Worm (Caenorhabditis elegans) whole organism, L1 larva: Measurements from ENCODE around the gene luc-7L3.

Experiments used
- aly-2 ChIP-seq: fragments of 150-350 bp; optimal IDR thresholded peaks from 2 replicates; lab custom pipeline; 2014; ENCODE audit warnings: missing biosample characterization, missing genetic modification characterization
- ama-1 ChIP-seq: fragments of 150-350 bp; optimal IDR thresholded peaks from 2 replicates; lab custom pipeline; 2014
- ceh-82 ChIP-seq, 3 experiments: fragments of 150-350 bp in 1 of 3; sonication (generic microtip) in 2 of 3; optimal IDR thresholded peaks; 2 replicates each; lab custom pipeline; 2014 to 2017; ENCODE audit warnings: missing biosample characterization in 3 of 3, missing genetic modification characterization in 3 of 3
- ceh-88 ChIP-seq: fragments of 200-800 bp; sonication (Bioruptor generic); IDR thresholded peaks from 2 replicates; pipeline ENCODE4 v1.3.6; 2022; ENCODE audit warnings: missing genetic modification characterization, missing compliant biosample characterization
- ces-1 ChIP-seq: fragments of 150-350 bp; optimal IDR thresholded peaks from 2 replicates; lab custom pipeline; 2014; ENCODE audit warnings: missing biosample characterization, missing genetic modification reagents, missing genetic modification characterization
- efl-3 ChIP-seq: fragments of 200-800 bp; sonication (Bioruptor generic); optimal IDR thresholded peaks from 2 replicates; lab custom pipeline; 2018; ENCODE audit warnings: mild to moderate bottlenecking, missing genetic modification characterization, missing compliant biosample characterization
- fkh-10 ChIP-seq: sonication (generic microtip); optimal IDR thresholded peaks from 2 replicates; lab custom pipeline; 2017; ENCODE audit warnings: missing biosample characterization, missing genetic modification reagents, missing genetic modification characterization
- fkh-8 ChIP-seq: sonication (generic microtip); optimal IDR thresholded peaks from 2 replicates; lab custom pipeline; 2016; ENCODE audit warnings: mild to moderate bottlenecking, missing genetic modification characterization, missing compliant biosample characterization
- hlh-17 ChIP-seq: fragments of 200-800 bp; sonication (Bioruptor generic); optimal IDR thresholded peaks from 2 replicates; lab custom pipeline; 2018; ENCODE audit warnings: missing genetic modification characterization, mild to moderate bottlenecking, missing compliant biosample characterization, moderate library complexity, borderline replicate concordance
- hlh-4 ChIP-seq: sonication (generic microtip); optimal IDR thresholded peaks from 2 replicates; lab custom pipeline; 2016; ENCODE audit warnings: mild to moderate bottlenecking, missing genetic modification characterization, missing compliant biosample characterization
- irx-1 ChIP-seq: sonication (generic microtip); optimal IDR thresholded peaks from 2 replicates; lab custom pipeline; 2016; ENCODE audit warnings: missing genetic modification characterization, missing compliant biosample characterization
- isw-1 ChIP-seq: fragments of 200-800 bp; sonication (Bioruptor generic); IDR thresholded peaks from 2 replicates; pipeline ENCODE4 v1.3.6; 2022; ENCODE audit warnings: missing genetic modification characterization, missing compliant biosample characterization
- lin-14 ChIP-seq: fragments of 200-800 bp; sonication (Bioruptor generic); optimal IDR thresholded peaks from 2 replicates; lab custom pipeline; 2018; ENCODE audit warnings: mild to moderate bottlenecking, missing genetic modification characterization, moderate library complexity, missing compliant biosample characterization
- lin-35 ChIP-seq, 2 experiments: fragments of 150-350 bp; optimal IDR thresholded peaks; 2 replicates each; lab custom pipeline; 2014; ENCODE audit warnings: missing biosample characterization in 2 of 2, missing genetic modification characterization in 2 of 2, missing genetic modification reagents in 2 of 2
- lin-39 ChIP-seq: fragments of 150-350 bp; optimal IDR thresholded peaks from 2 replicates; lab custom pipeline; 2014; ENCODE audit warnings: missing biosample characterization, missing genetic modification reagents, missing genetic modification characterization
- lir-3 ChIP-seq: sonication (generic microtip); optimal IDR thresholded peaks from 2 replicates; lab custom pipeline; 2016; ENCODE audit warnings: mild to moderate bottlenecking, missing genetic modification characterization, moderate library complexity, missing compliant biosample characterization; ENCODE audit not compliant: poor library complexity
- mef-2 ChIP-seq: fragments of 150-350 bp; optimal IDR thresholded peaks from 2 replicates; lab custom pipeline; 2014; ENCODE audit warnings: missing biosample characterization, missing genetic modification characterization
- nhr-20 ChIP-seq: sonication (generic microtip); optimal IDR thresholded peaks from 2 replicates; lab custom pipeline; 2016; ENCODE audit warnings: mild to moderate bottlenecking, missing genetic modification characterization, missing compliant biosample characterization
- nhr-90 ChIP-seq: sonication (generic microtip); optimal IDR thresholded peaks from 2 replicates; lab custom pipeline; 2016; ENCODE audit warnings: mild to moderate bottlenecking, missing genetic modification characterization, missing compliant biosample characterization; ENCODE audit not compliant: poor library complexity
- pax-3 ChIP-seq: fragments of 200-800 bp; sonication (Bioruptor generic); optimal IDR thresholded peaks from 2 replicates; lab custom pipeline; 2018; ENCODE audit warnings: mild to moderate bottlenecking, missing genetic modification characterization, moderate library complexity, missing compliant biosample characterization
- rnt-1 ChIP-seq: sonication (generic microtip); optimal IDR thresholded peaks from 2 replicates; lab custom pipeline; 2016; ENCODE audit warnings: mild to moderate bottlenecking, missing genetic modification characterization, moderate library complexity, missing compliant biosample characterization
- skn-1 ChIP-seq: fragments of 150-350 bp; optimal IDR thresholded peaks from 2 replicates; lab custom pipeline; 2014; ENCODE audit warnings: missing biosample characterization, missing genetic modification characterization
- snu-23 ChIP-seq: sonication (generic microtip); optimal IDR thresholded peaks from 2 replicates; lab custom pipeline; 2016; ENCODE audit warnings: missing genetic modification characterization, missing compliant biosample characterization
- sptf-1 ChIP-seq: fragments of 150-350 bp; optimal IDR thresholded peaks from 2 replicates; lab custom pipeline; 2014; ENCODE audit warnings: missing biosample characterization, missing genetic modification characterization
- sup-37 ChIP-seq: fragments of 200-800 bp; sonication (Bioruptor generic); optimal IDR thresholded peaks from 2 replicates; lab custom pipeline; 2018; ENCODE audit warnings: mild to moderate bottlenecking, missing genetic modification characterization, missing compliant biosample characterization
- swsn-7 ChIP-seq: sonication (generic microtip); optimal IDR thresholded peaks from 2 replicates; lab custom pipeline; 2016; ENCODE audit warnings: missing genetic modification characterization, missing compliant biosample characterization
- tbx-2 ChIP-seq: sonication (generic microtip); optimal IDR thresholded peaks from 2 replicates; lab custom pipeline; 2016; ENCODE audit warnings: missing genetic modification characterization, missing compliant biosample characterization
- unc-30 ChIP-seq: sonication (generic microtip); optimal IDR thresholded peaks from 2 replicates; lab custom pipeline; 2017; ENCODE audit warnings: missing biosample characterization, missing genetic modification characterization
- unc-62 ChIP-seq: fragments of 150-350 bp; optimal IDR thresholded peaks from 2 replicates; lab custom pipeline; 2014; ENCODE audit warnings: missing biosample characterization, missing genetic modification reagents, missing genetic modification characterization
- unc-98 ChIP-seq: fragments of 200-800 bp; sonication (Bioruptor generic); IDR thresholded peaks from 2 replicates; pipeline ENCODE4 v1.3.6; 2022; ENCODE audit warnings: missing genetic modification characterization, missing compliant biosample characterization
- vab-15 ChIP-seq: sonication (generic microtip); optimal IDR thresholded peaks from 2 replicates; lab custom pipeline; 2017; ENCODE audit warnings: missing genotype, mild to moderate bottlenecking, missing genetic modification characterization, missing compliant biosample characterization
- zag-1 ChIP-seq: fragments of 150-350 bp; optimal IDR thresholded peaks from 2 replicates; lab custom pipeline; 2014; ENCODE audit warnings: missing biosample characterization, missing genetic modification characterization
- zip-4 ChIP-seq: fragments of 200-800 bp; sonication (Bioruptor generic); optimal IDR thresholded peaks from 2 replicates; lab custom pipeline; 2018; ENCODE audit warnings: mild to moderate bottlenecking, missing genetic modification characterization, moderate library complexity, missing compliant biosample characterization
- ztf-4 ChIP-seq: fragments of 150-350 bp; optimal IDR thresholded peaks from 2 replicates; lab custom pipeline; 2014; ENCODE audit warnings: missing biosample characterization, missing genetic modification characterization

Gene luc-7L3

DNA sequence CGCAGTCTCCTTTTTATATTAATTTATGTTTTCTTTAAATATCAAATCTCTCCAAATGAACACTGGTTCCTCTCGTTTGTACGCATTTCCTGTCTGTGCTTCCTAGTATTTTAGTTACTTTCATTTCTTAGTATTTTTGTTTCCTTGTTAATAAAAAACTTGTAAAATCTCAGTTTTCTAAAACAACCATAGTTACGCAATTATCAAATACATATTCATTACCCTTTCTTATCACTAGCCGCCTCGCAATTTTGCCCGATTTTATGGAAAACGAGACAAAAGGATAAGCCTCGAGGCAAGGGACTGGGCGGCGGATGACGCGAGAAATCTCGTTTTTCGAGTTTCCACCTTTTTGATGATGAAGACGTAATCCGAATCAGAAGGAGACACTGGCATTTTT lies 13.4 kb upstream of the luc-7L3 start, which contains the start of gene C50D2.1:
Gene C50D2.1 (plus strand): TSS at position 301 of the 400 bp plus-strand sequence.
- no peak for TF ChIP-seq aly-2 (tag; lab: Kevin White, UChicago)
- no peak for TF ChIP-seq fkh-8 (tag; lab: Kevin White, UChicago)
- TF ChIP-seq nhr-90 (tag; lab: Kevin White, UChicago) = no peak
- no peak for TF ChIP-seq hlh-17 (GFP tag; lab: Kevin White, UChicago)
- no peak for TF ChIP-seq unc-30 (tag; lab: Kevin White, UChicago)
- no peak for TF ChIP-seq sup-37 (GFP tag; lab: Kevin White, UChicago)
- no peak for TF ChIP-seq nhr-20
- TF ChIP-seq lin-39 (tag; lab: Kevin White, UChicago) = no peak
- no peak for TF ChIP-seq ama-1 (lab: Kevin White, UChicago)
- TF ChIP-seq ceh-88 (GFP tag; lab: Robert Waterston, UW) = no peak
- TF ChIP-seq isw-1 (GFP tag; lab: Robert Waterston, UW) = no peak
- TF ChIP-seq sptf-1 (tag; lab: Kevin White, UChicago) = no peak
- no peak for TF ChIP-seq skn-1 (tag; lab: Kevin White, UChicago)
- TF ChIP-seq vab-15 (tag; lab: Kevin White, UChicago) = no peak
- no peak for TF ChIP-seq unc-62 (GFP tag; lab: Kevin White, UChicago)
- TF ChIP-seq hlh-4 (tag; lab: Kevin White, UChicago) = no peak
- no peak for TF ChIP-seq irx-1 (tag; lab: Kevin White, UChicago)
- no peak for TF ChIP-seq mef-2 (tag; lab: Kevin White, UChicago)
- no peak for TF ChIP-seq tbx-2 (tag; lab: Kevin White, UChicago)
- TF ChIP-seq efl-3 (GFP tag; lab: Kevin White, UChicago) = no peak
- TF ChIP-seq, all 84 proteins: peak for 0

DNA sequence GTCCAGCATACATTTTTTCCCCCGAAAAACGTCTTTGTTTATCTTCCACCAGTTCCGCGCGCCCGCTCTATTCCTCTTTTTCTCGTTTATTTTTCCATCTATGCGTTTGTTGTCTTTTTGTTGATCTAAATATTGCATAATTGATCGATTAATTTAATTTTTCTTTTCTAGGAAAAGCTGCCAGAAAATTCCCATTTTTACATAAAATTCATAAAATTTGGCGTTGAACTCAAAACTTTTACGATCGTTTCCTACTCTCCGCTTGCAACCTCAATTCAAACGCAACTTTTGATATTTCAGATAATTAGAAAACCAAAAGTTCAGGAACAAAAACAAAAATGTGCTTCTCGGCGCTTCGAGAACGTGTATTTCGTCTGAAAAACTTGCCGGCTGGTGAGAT lies 11.0 kb upstream of the luc-7L3 start, which contains the start of gene C50D2.2:
Gene C50D2.2 (plus strand): TSS at position 301 of the 400 bp plus-strand sequence.
- TF ChIP-seq hlh-4 (tag; lab: Kevin White, UChicago) (no peak), ztf-4 (no peak)
- TF ChIP-seq, all 84 proteins: peak for 0

DNA sequence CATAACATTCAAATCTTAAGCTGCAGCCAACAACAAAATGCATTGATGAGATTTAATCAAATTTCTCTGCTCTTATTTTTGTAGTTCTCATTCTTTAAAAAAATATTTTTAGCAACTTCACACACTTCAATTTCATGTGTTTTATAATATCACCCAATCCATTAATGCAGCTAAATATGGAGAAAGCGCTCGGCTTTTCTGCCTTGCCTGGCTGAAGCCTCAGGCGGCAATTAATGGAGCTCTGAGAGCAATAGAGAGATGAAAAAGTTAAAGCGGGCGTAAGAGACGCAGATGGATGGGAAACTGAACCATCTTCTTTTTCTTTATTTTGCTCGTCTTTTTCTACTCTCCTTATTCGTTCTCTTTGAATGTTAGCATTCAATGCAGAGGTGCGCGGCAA lies 9.9 kb upstream of the luc-7L3 start:
- no peak for TF ChIP-seq tbx-2 (tag; lab: Kevin White, UChicago)
- TF ChIP-seq lin-39 (tag; lab: Kevin White, UChicago) = no peak
- TF ChIP-seq ces-1 (GFP tag; lab: Kevin White, UChicago) = no peak
- peak; percentile 42 for TF ChIP-seq lin-14
- no peak for TF ChIP-seq nhr-90 (tag; lab: Kevin White, UChicago)
- TF ChIP-seq fkh-8 (tag; lab: Kevin White, UChicago) = no peak
- no peak for TF ChIP-seq fkh-10 (GFP tag; lab: Kevin White, UChicago)

DNA sequence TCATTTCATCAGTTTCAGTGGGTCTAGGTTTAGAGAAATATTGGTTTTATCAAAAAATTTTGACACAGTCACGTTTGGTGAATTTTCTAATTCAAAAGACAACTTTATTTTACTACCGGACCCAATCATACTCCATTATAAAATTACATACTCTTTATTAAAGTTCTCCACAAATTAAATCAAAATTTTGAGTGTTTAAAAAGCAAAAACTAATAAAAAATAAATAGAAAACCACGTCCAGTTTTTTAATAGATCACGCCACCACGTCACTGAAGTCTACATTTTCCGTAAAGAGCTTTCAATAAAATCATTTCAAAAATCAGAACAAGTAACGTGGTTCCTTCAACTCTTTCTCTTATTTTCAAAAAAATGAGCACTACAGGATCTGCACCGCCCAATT lies 8.1 kb upstream of the luc-7L3 start, which contains the start of gene txt-1:
Gene txt-1 (plus strand): TSS at position 301 of the 400 bp plus-strand sequence.
- TF ChIP-seq irx-1 (tag; lab: Kevin White, UChicago) (no peak), vab-15 (tag; lab: Kevin White, UChicago) (no peak), unc-98 (GFP tag; lab: Robert Waterston, UW) (no peak), lir-3 (tag; lab: Kevin White, UChicago) (no peak), ceh-82 (tag; optimal IDR thresholded peaks at IDR 0.05; lab: Kevin White, UChicago) (no peak), rnt-1 (tag; lab: Kevin White, UChicago) (no peak), zip-4 (GFP tag; lab: Kevin White, UChicago) (no peak), swsn-7 (no peak), lin-35 (GFP tag; optimal IDR thresholded peaks at IDR 0.05; lab: Kevin White, UChicago) (no peak), efl-3 (GFP tag; lab: Kevin White, UChicago) (no peak), zag-1 (no peak), snu-23 (GFP tag; lab: Kevin White, UChicago) (no peak), pax-3 (tag; lab: Kevin White, UChicago) (no peak)
- TF ChIP-seq, all 84 proteins: peak for 0
